Worm (Caenorhabditis elegans) whole organism, L4/young adult: ENCODE measurements around the gene cest-16.

Experiments
- dao-5 ChIP-seq: sonication (generic microtip); optimal IDR thresholded peaks from 2 replicates; lab custom pipeline; 2016; ENCODE audit warnings: missing genotype, missing genetic modification characterization, moderate library complexity, missing compliant biosample characterization
- him-1 ChIP-seq: sonication (generic microtip); optimal IDR thresholded peaks from 2 replicates; lab custom pipeline; 2016; ENCODE audit warnings: missing genotype, missing genetic modification reagents, missing genetic modification characterization, missing compliant biosample characterization

- TF ChIP-seq him-1: no peak
- TF ChIP-seq dao-5 (tag; lab: Kevin White, UChicago): no peak
Observed at ce11 chrX:6253160-6253559, 46.6 kb upstream of the cest-16 start.
